Worm (Caenorhabditis elegans) whole organism, young adult: ENCODE data around the gene dpy-13.

ENCODE experiments used
- C06A6.2 ChIP-seq: fragments of 200-800 bp; sonication (Bioruptor generic); conservative IDR thresholded peaks from 2 replicates; pipeline ENCODE4 v1.3.6; 2022; ENCODE audit warnings: missing genetic modification characterization, missing compliant biosample characterization
- D2030.7 ChIP-seq: fragments of 200-800 bp; sonication (Bioruptor generic); IDR thresholded peaks from 2 replicates; pipeline ENCODE4 v1.3.6; 2022; ENCODE audit warnings: missing genetic modification reagents, missing genetic modification characterization, missing compliant biosample characterization
- F33H1.4 ChIP-seq: fragments of 200-800 bp; sonication (Bioruptor generic); IDR thresholded peaks from 2 replicates; pipeline ENCODE4 v1.3.6; 2022; ENCODE audit warnings: missing genetic modification reagents, missing genetic modification characterization, missing compliant biosample characterization
- F37B4.10 ChIP-seq: fragments of 200-800 bp; sonication (Bioruptor generic); IDR thresholded peaks from 2 replicates; pipeline ENCODE4 v1.3.6; 2022; ENCODE audit warnings: missing genetic modification characterization, missing compliant biosample characterization
- F39B2.1 ChIP-seq: fragments of 200-800 bp; sonication (Bioruptor generic); IDR thresholded peaks from 2 replicates; pipeline ENCODE4 v1.3.6; 2022; ENCODE audit warnings: missing genetic modification reagents, missing genetic modification characterization, missing compliant biosample characterization
- K11D2.4 ChIP-seq: fragments of 200-800 bp; sonication (Bioruptor generic); IDR thresholded peaks from 2 replicates; pipeline ENCODE4 v1.3.6; 2022; ENCODE audit warnings: missing genetic modification reagents, missing genetic modification characterization, missing compliant biosample characterization
- K12H6.12 ChIP-seq: fragments of 200-800 bp; sonication (Bioruptor generic); optimal IDR thresholded peaks from 2 replicates; lab custom pipeline; 2018; ENCODE audit warnings: mild to moderate bottlenecking, missing genetic modification characterization, missing compliant biosample characterization
- Y79H2A.3 ChIP-seq: fragments of 200-800 bp; sonication (Bioruptor generic); conservative IDR thresholded peaks from 2 replicates; pipeline ENCODE4 v1.3.6; 2022; ENCODE audit warnings: missing genetic modification reagents, missing genetic modification characterization, missing compliant biosample characterization
- aptf-2 ChIP-seq: fragments of 200-800 bp; sonication (Bioruptor generic); conservative IDR thresholded peaks from 2 replicates; pipeline ENCODE4 v1.3.6; 2022; ENCODE audit warnings: missing genetic modification reagents, missing genetic modification characterization, missing compliant biosample characterization
- atf-7 ChIP-seq: sonication (generic microtip); optimal IDR thresholded peaks from 2 replicates; lab custom pipeline; 2017; ENCODE audit warnings: mild to moderate bottlenecking, missing genetic modification characterization, missing compliant biosample characterization
- athp-1 ChIP-seq: sonication (generic microtip); optimal IDR thresholded peaks from 2 replicates; lab custom pipeline; 2017; ENCODE audit warnings: mild to moderate bottlenecking, missing genetic modification characterization, missing compliant biosample characterization
- attf-3 ChIP-seq: fragments of 200-800 bp; sonication (Bioruptor generic); conservative IDR thresholded peaks from 2 replicates; pipeline ENCODE4 v1.3.6; 2022; ENCODE audit warnings: missing genetic modification reagents, missing genetic modification characterization, missing compliant biosample characterization
- attf-5 ChIP-seq: fragments of 200-800 bp; sonication (Bioruptor generic); optimal IDR thresholded peaks from 2 replicates; lab custom pipeline; 2018; ENCODE audit warnings: mild to moderate bottlenecking, missing genetic modification characterization, missing compliant biosample characterization
- ccch-3 ChIP-seq: fragments of 200-800 bp; sonication (Bioruptor generic); optimal IDR thresholded peaks from 2 replicates; lab custom pipeline; 2018; ENCODE audit warnings: mild to moderate bottlenecking, missing genetic modification characterization, missing compliant biosample characterization
- cebp-1 ChIP-seq, 2 experiments: fragments of 200-800 bp in 1 of 2; sonication (Bioruptor generic) in 1 of 2; sonication (generic microtip) in 1 of 2; IDR thresholded peaks in 1 of 2; optimal IDR thresholded peaks in 1 of 2; 2 replicates each; pipeline versions ENCODE4 v1.3.6 to Lab custom; 2017 to 2022; ENCODE audit warnings: missing compliant biosample characterization in 2 of 2, missing genetic modification characterization in 2 of 2, mild to moderate bottlenecking in 1 of 2, missing genetic modification reagents in 1 of 2, moderate library complexity in 1 of 2
- ceh-27 ChIP-seq: fragments of 200-800 bp; sonication (Bioruptor generic); optimal IDR thresholded peaks from 2 replicates; lab custom pipeline; 2018; ENCODE audit warnings: mild to moderate bottlenecking, missing genetic modification characterization, moderate library complexity, missing compliant biosample characterization
- ceh-58 ChIP-seq: fragments of 200-800 bp; sonication (Bioruptor generic); IDR thresholded peaks from 2 replicates; pipeline ENCODE4 v1.3.6; 2022; ENCODE audit warnings: missing genetic modification characterization, missing compliant biosample characterization
- chd-7 ChIP-seq: sonication (generic microtip); optimal IDR thresholded peaks from 2 replicates; lab custom pipeline; 2016; ENCODE audit warnings: mild to moderate bottlenecking, missing genetic modification characterization, moderate library complexity, missing compliant biosample characterization
- dox-1 ChIP-seq: fragments of 200-800 bp; sonication (Bioruptor generic); IDR thresholded peaks from 2 replicates; pipeline ENCODE4 v1.3.6; 2022; ENCODE audit warnings: missing genetic modification reagents, missing genetic modification characterization, missing compliant biosample characterization
- egl-44 ChIP-seq: fragments of 200-800 bp; sonication (Bioruptor generic); IDR thresholded peaks from 2 replicates; pipeline ENCODE4 v1.3.6; 2022; ENCODE audit warnings: missing genetic modification reagents, missing genetic modification characterization, missing compliant biosample characterization
- egrh-3 ChIP-seq: fragments of 200-800 bp; sonication (Bioruptor generic); IDR thresholded peaks from 2 replicates; pipeline ENCODE4 v1.3.6; 2022; ENCODE audit warnings: missing genetic modification reagents, missing genetic modification characterization, missing compliant biosample characterization
- him-1 ChIP-seq: sonication (generic microtip); optimal IDR thresholded peaks from 2 replicates; lab custom pipeline; 2016; ENCODE audit warnings: missing genotype, missing genetic modification reagents, missing genetic modification characterization, missing compliant biosample characterization
- hmg-1.2 ChIP-seq: fragments of 200-800 bp; sonication (Bioruptor generic); IDR thresholded peaks from 2 replicates; pipeline ENCODE4 v1.3.6; 2022; ENCODE audit warnings: missing genetic modification reagents, missing genetic modification characterization, missing compliant biosample characterization
- hsf-1 ChIP-seq: fragments of 200-800 bp; sonication (Bioruptor generic); IDR thresholded peaks from 2 replicates; pipeline ENCODE4 v1.3.6; 2022; ENCODE audit warnings: missing genetic modification reagents, missing genetic modification characterization, missing compliant biosample characterization
- let-526 ChIP-seq: fragments of 200-800 bp; sonication (Bioruptor generic); IDR thresholded peaks from 2 replicates; pipeline ENCODE4 v1.3.6; 2022; ENCODE audit warnings: missing genetic modification reagents, missing genetic modification characterization, missing compliant biosample characterization
- lin-40 ChIP-seq: sonication (generic microtip); optimal IDR thresholded peaks from 2 replicates; lab custom pipeline; 2016; ENCODE audit warnings: missing genetic modification characterization, mild to moderate bottlenecking, missing compliant biosample characterization, missing genotype, missing genetic modification reagents
- madf-10 ChIP-seq: sonication (generic microtip); optimal IDR thresholded peaks from 2 replicates; lab custom pipeline; 2016; ENCODE audit warnings: mild to moderate bottlenecking, missing genetic modification characterization, missing compliant biosample characterization
- nfya-2 ChIP-seq: fragments of 200-800 bp; sonication (Bioruptor generic); IDR thresholded peaks from 2 replicates; pipeline ENCODE4 v1.3.6; 2022; ENCODE audit warnings: missing genetic modification reagents, missing genetic modification characterization, missing compliant biosample characterization
- nhr-120 ChIP-seq: fragments of 200-800 bp; sonication (Bioruptor generic); IDR thresholded peaks from 2 replicates; pipeline ENCODE4 v1.3.6; 2022; ENCODE audit warnings: missing genetic modification characterization, missing compliant biosample characterization
- nhr-80 ChIP-seq: sonication (generic microtip); optimal IDR thresholded peaks from 2 replicates; lab custom pipeline; 2016; ENCODE audit warnings: missing genetic modification characterization, missing compliant biosample characterization
- nhr-90 ChIP-seq: sonication (generic microtip); optimal IDR thresholded peaks from 2 replicates; lab custom pipeline; 2016; ENCODE audit warnings: missing genotype, mild to moderate bottlenecking, missing genetic modification characterization, missing compliant biosample characterization
- pha-4 ChIP-seq: fragments of 150-350 bp; sonication (generic microtip); optimal IDR thresholded peaks from 2 replicates; lab custom pipeline; 2014; ENCODE audit warnings: missing biosample characterization, missing genetic modification reagents, missing genetic modification characterization
- rcor-1 ChIP-seq: fragments of 200-800 bp; sonication (Bioruptor generic); IDR thresholded peaks from 2 replicates; pipeline ENCODE4 v1.3.6; 2022; ENCODE audit warnings: missing genetic modification reagents, missing genetic modification characterization, missing compliant biosample characterization
- sea-2 ChIP-seq: fragments of 200-800 bp; sonication (Bioruptor generic); IDR thresholded peaks from 2 replicates; pipeline ENCODE4 v1.3.6; 2022; ENCODE audit warnings: missing genetic modification characterization, missing compliant biosample characterization
- tbp1 ChIP-seq: fragments of 200-800 bp; sonication (Bioruptor generic); optimal IDR thresholded peaks from 2 replicates; lab custom pipeline; 2018; ENCODE audit warnings: mild to moderate bottlenecking, missing genetic modification characterization, missing compliant biosample characterization
- zfh-2 ChIP-seq: fragments of 200-800 bp; sonication (Bioruptor generic); conservative IDR thresholded peaks from 2 replicates; pipeline ENCODE4 v1.3.6; 2022; ENCODE audit warnings: missing genetic modification reagents, missing genetic modification characterization, missing compliant biosample characterization
- ztf-22 ChIP-seq: fragments of 200-800 bp; sonication (Bioruptor generic); optimal IDR thresholded peaks from 2 replicates; lab custom pipeline; 2018; ENCODE audit warnings: mild to moderate bottlenecking, missing genetic modification characterization, moderate library complexity, missing compliant biosample characterization
- ztf-28 ChIP-seq: fragments of 200-800 bp; sonication (Bioruptor generic); IDR thresholded peaks from 2 replicates; pipeline ENCODE4 v1.3.6; 2022; ENCODE audit warnings: missing genetic modification reagents, missing genetic modification characterization, missing compliant biosample characterization

Gene dpy-13

ce11 chrIV:4209084-4209483, 26.3 kb upstream of the dpy-13 start:
- TF ChIP-seq aptf-2 (GFP tag; lab: Robert Waterston, UW), result no peak
- no peak for TF ChIP-seq ztf-28
- TF ChIP-seq pha-4 (tag; lab: Kevin White, UChicago), result peak; percentile 45

DNA sequence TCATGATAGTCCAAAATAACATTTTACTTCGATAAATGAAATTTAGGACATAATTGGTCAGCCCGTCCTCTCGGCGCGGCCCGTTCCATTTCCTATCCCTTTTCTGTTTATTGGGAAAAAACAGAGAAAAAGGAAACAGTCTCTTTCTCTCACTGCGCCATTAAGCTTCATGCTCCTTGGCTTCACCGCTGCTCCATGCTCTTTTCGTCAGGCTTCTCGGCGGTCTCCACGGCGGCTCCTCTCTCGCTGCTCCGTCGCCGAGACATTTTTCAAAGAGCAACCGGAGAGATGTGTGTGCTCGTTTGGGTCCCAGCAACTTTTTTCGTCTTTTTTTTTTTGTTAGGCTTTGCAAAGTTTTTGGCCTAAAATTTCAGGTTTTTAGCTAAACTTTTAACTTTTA, 24.5 kb upstream of the dpy-13 start:
- TF ChIP-seq F39B2.1 (GFP tag; lab: Robert Waterston, UW) (no peak), zfh-2 (GFP tag; lab: Robert Waterston, UW) (peak; percentile 90)

DNA sequence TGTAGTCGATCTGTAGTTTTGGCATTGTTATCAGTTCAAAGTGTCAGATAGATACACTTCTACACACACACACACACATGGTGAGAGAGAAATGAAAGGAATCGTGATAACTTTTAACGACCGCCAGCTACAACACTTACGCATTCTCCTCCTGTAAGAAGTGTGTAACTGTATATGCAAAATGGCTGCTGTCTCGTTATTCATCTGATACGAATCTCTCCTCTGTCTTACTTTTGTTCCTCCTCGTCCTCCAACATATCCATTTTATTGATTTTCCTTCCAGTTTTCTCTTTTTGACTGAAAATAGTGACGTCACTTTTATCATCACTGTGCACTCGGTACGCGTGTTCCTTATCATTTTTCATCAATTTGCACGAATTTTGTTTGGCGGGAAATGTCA, 22.7 kb upstream of the dpy-13 start:
- TF ChIP-seq nhr-90 (tag; lab: Kevin White, UChicago), result no peak
- peak; percentile 54 for TF ChIP-seq nhr-80
- TF ChIP-seq atf-7 (tag; lab: Kevin White, UChicago), result peak; percentile 95

- TF ChIP-seq tbp1 (GFP tag; lab: Kevin White, UChicago) (peak; percentile 5), K12H6.12 (peak; percentile 76), nfya-2 (GFP tag; lab: Robert Waterston, UW) (0 out of 2 replicates have a peak, but pooled peaks have one; percentile 5), egl-44 (GFP tag; lab: Robert Waterston, UW) (0 out of 2 replicates have a peak, but pooled peaks have one; percentile 43), madf-10 (tag; lab: Kevin White, UChicago) (no peak), Y79H2A.3 (GFP tag; lab: Robert Waterston, UW) (no peak), K11D2.4 (GFP tag; lab: Robert Waterston, UW) (peak; percentile 35; the same call in 1 of the 2 replicates), dox-1 (GFP tag; lab: Robert Waterston, UW) (0 out of 2 replicates have a peak, but pooled peaks have one; percentile 35), athp-1 (tag; lab: Kevin White, UChicago) (no peak), zfh-2 (GFP tag; lab: Robert Waterston, UW) (0 out of 2 replicates have a peak, but pooled peaks have one; percentile 38), hsf-1 (GFP tag; lab: Robert Waterston, UW) (no peak), cebp-1 (GFP tag; IDR thresholded peaks at IDR 0.05; lab: Robert Waterston, UW) (no peak), cebp-1 (tag; optimal IDR thresholded peaks at IDR 0.05; lab: Kevin White, UChicago) (peak; percentile 36), chd-7 (tag; lab: Kevin White, UChicago) (peak; percentile 9), attf-5 (GFP tag; lab: Kevin White, UChicago) (peak; percentile 40), F37B4.10 (GFP tag; lab: Robert Waterston, UW) (no peak), lin-40 (tag; lab: Kevin White, UChicago) (peak; percentile 59), nhr-80 (peak; percentile 65), let-526 (GFP tag; lab: Robert Waterston, UW) (no peak), hmg-1.2 (peak; percentile 53; the same call in 1 of the 2 replicates)
Measured at ce11 chrIV:4215349-4215748, 20.1 kb upstream of the dpy-13 start.

DNA sequence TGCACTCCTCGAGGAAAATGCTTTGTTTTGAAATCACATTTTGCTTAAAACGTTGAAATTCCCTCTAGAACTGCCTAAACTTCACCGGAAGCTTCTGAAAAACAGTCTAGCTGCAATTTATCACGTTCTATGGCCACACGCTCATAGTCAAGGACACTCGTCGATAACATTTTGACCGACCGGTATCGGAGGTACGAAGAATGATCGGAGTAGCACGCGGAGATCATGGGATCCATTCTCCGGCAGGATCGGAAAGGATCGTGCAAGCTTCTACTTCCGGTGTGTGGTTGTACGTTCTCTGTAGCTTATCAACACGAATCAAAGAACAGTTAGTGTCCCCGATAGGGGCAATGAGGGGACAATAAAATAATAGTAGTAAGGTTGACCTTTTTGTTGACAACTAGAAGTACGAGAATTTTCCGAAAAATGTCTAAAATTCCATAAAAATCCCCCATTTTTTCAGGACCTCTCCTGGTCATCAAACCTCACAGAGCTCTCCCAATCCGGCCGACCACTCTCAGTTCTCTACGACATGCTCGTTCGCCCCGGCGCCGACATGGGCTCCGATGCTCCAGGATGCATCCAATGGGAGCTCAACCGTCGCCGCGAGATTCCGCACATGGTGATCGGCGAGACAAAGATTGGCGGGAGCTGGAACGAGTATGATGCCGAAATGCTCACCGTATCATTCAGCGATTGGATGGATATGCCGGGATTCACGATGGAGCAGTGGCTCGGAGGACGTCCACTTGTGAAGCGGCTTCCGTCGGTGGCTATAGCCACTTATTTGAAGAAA, 19.1 kb upstream of the dpy-13 start:
- TF ChIP-seq ceh-58 (GFP tag; lab: Robert Waterston, UW) (no peak), egrh-3 (GFP tag; lab: Robert Waterston, UW) (peak; percentile 23; the same call in 1 of the 2 replicates), him-1 (no peak), rcor-1 (GFP tag; lab: Robert Waterston, UW) (no peak), sea-2 (GFP tag; lab: Robert Waterston, UW) (no peak), attf-5 (GFP tag; lab: Kevin White, UChicago) (no peak), attf-3 (GFP tag; lab: Robert Waterston, UW) (no peak), D2030.7 (GFP tag; lab: Robert Waterston, UW) (no peak), ccch-3 (GFP tag; lab: Kevin White, UChicago) (no peak), ztf-22 (GFP tag; lab: Kevin White, UChicago) (no peak), egl-44 (GFP tag; lab: Robert Waterston, UW) (no peak), zfh-2 (GFP tag; lab: Robert Waterston, UW) (peak; percentile 79), F33H1.4 (GFP tag; lab: Robert Waterston, UW) (no peak), lin-40 (tag; lab: Kevin White, UChicago) (no peak), nhr-120 (GFP tag; lab: Robert Waterston, UW) (no peak), C06A6.2 (GFP tag; lab: Robert Waterston, UW) (no peak), ceh-27 (GFP tag; lab: Kevin White, UChicago) (no peak)
